Fruit fly (Drosophila melanogaster): ENCODE results near the gene CG10211.

The CG10211 gene

DNA sequence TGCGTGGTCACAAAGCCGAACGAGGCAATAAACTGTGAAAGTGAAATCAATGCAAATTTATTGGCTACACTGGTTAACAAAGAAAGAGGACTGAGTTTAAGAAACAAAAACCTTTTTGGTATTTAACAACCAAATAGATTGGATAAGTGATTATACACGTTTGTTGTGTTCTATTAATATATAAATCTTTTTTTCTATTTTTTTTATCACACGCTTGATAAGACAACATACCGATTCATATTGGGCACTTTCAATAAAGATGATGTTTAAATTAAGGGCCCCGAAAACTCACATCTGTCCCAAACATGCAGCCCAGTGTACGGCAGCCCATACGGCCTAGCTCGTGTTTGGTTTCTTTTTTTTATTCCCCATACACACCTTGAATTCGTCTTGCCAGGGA lies 24.2 kb upstream of the CG10211 start:
- TF ChIP-seq CG31627 (GFP tag; optimal IDR thresholded peaks at IDR 0.05), result no peak
- peak; percentile 4 for TF ChIP-seq fd59A (GFP tag; optimal IDR thresholded peaks at IDR 0.05)
- peak; percentile 12 to 48 for TF ChIP-seq ss (GFP tag; optimal IDR thresholded peaks at IDR 0.05)
- TF ChIP-seq CG10631 (GFP tag; optimal IDR thresholded peaks at IDR 0.05), result peak; percentile 15
- TF ChIP-seq dac (GFP tag; optimal IDR thresholded peaks at IDR 0.05), result peak; percentile 47
- TF ChIP-seq achi (GFP tag; optimal IDR thresholded peaks at IDR 0.05), result peak; percentile 58
- peak; percentile 34 for TF ChIP-seq CG3919 (GFP tag; optimal IDR thresholded peaks at IDR 0.05)
- no peak for TF ChIP-seq CG11902 (GFP tag; optimal IDR thresholded peaks at IDR 0.05)
- peak; percentile 79 for TF ChIP-seq CG8119 (GFP tag; IDR thresholded peaks at IDR 0.05)
- TF ChIP-seq CG3032 (tag; optimal IDR thresholded peaks at IDR 0.05), result peak; percentile 15
- TF ChIP-seq CG6163 (GFP tag; IDR thresholded peaks at IDR 0.05), result 0 out of 3 replicates have a peak, but pooled peaks have one; percentile 23
- TF ChIP-seq svp (GFP tag), result no peak
- TF ChIP-seq salr (GFP tag; optimal IDR thresholded peaks at IDR 0.05), result peak in 1 of 2 experiments; percentile 5
- peak; percentile 88 for TF ChIP-seq CG15336 (GFP tag; IDR thresholded peaks at IDR 0.05)
- no peak for TF ChIP-seq vri (GFP tag; optimal IDR thresholded peaks at IDR 0.05)
- TF ChIP-seq eg (GFP tag; IDR thresholded peaks at IDR 0.05), result peak; percentile 54; the same call in 2 of the 3 replicates
- peak; percentile 19 for TF ChIP-seq CG34406 (GFP tag; optimal IDR thresholded peaks at IDR 0.05)
- no peak for TF ChIP-seq CG16779 (tag; optimal IDR thresholded peaks at IDR 0.05)
- no peak for TF ChIP-seq Sox102F (GFP tag; optimal IDR thresholded peaks at IDR 0.05)
- no peak for TF ChIP-seq Blimp-1 (GFP tag; optimal IDR thresholded peaks at IDR 0.05)
- no peak for TF ChIP-seq CG11762 (GFP tag; optimal IDR thresholded peaks at IDR 0.05; ENCODE audit: insufficient read depth)
- peak; percentile 88 for TF ChIP-seq Eip78C (GFP tag)
- peak; percentile 55 for TF ChIP-seq Hr4 (GFP tag; optimal IDR thresholded peaks at IDR 0.05)
- TF ChIP-seq net (GFP tag; optimal IDR thresholded peaks at IDR 0.05), result peak; percentile 2
- TF ChIP-seq CG32006 (GFP tag; optimal IDR thresholded peaks at IDR 0.05), result peak; percentile 75
- TF ChIP-seq CG6276 (GFP tag; optimal IDR thresholded peaks at IDR 0.05), result peak; percentile 56
- TF ChIP-seq CG4318 (GFP tag; optimal IDR thresholded peaks at IDR 0.05), result peak; percentile 64

DNA sequence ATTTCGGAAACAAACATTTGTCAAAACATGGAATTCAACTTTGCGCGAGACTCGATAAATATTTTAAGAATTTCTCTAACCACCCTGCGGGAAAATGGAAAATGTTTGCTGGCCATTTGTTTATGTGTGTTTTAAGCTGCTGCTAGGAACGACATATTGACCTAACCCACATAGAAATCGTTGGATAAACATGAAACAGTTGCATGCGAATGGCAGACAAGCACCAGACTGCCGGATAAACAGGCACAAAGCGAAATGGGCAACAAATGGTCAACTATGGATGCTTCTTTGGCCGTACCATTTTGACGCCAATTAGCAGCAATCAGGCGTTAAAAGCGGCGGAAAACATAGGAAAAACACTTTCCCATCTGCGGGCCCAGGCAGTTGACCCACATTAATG lies 20.5 kb upstream of the CG10211 start:
- TF ChIP-seq Eip78C (GFP tag) (peak; percentile 26), CG3032 (tag; optimal IDR thresholded peaks at IDR 0.05) (no peak), CG10669 (GFP tag; optimal IDR thresholded peaks at IDR 0.05) (no peak), fkh (GFP tag; optimal IDR thresholded peaks at IDR 0.05) (peak; percentile 37), fd59A (GFP tag; optimal IDR thresholded peaks at IDR 0.05) (no peak), achi (GFP tag; optimal IDR thresholded peaks at IDR 0.05) (no peak)

DNA sequence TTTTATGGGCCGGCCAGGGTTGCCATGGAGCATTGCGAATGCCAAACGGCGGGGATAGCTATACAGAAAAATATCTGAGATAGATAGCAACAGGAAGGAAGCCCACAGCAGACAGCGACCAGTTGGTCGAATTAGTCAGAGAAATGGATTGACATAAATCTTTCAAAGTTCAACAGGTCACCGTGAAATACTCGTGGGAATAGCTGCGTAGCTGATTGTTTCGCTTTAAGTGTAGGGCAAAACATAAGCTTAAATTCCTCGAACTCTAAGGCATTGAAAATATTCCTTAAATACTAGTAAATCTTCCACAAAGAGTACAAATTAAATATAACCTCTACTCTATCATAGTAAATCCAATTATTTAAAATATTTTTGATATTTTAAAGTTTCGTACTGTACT lies 17.4 kb upstream of the CG10211 start:
- TF ChIP-seq ss (GFP tag; optimal IDR thresholded peaks at IDR 0.05) (no peak), Met (GFP tag; optimal IDR thresholded peaks at IDR 0.05) (no peak), CG9139 (GFP tag; optimal IDR thresholded peaks at IDR 0.05) (no peak), CG11762 (GFP tag; optimal IDR thresholded peaks at IDR 0.05; ENCODE audit: insufficient read depth) (no peak), topi (GFP tag; optimal IDR thresholded peaks at IDR 0.05) (no peak), CG3032 (tag; optimal IDR thresholded peaks at IDR 0.05) (no peak), svp (GFP tag) (peak; percentile 54), Eip78C (GFP tag) (peak; percentile 34), CG6808 (GFP tag; optimal IDR thresholded peaks at IDR 0.05) (no peak), Hr4 (GFP tag; optimal IDR thresholded peaks at IDR 0.05) (peak; percentile 25), CG8119 (GFP tag; IDR thresholded peaks at IDR 0.05) (no peak; the same call in 2 of the 3 replicates), spab (GFP tag; optimal IDR thresholded peaks at IDR 0.05) (no peak), CG10669 (GFP tag; optimal IDR thresholded peaks at IDR 0.05) (no peak), CG32006 (GFP tag; optimal IDR thresholded peaks at IDR 0.05) (peak; percentile 61), CG8632 (GFP tag; optimal IDR thresholded peaks at IDR 0.05) (no peak), cyc (GFP tag; optimal IDR thresholded peaks at IDR 0.05) (no peak), pdm3 (GFP tag; optimal IDR thresholded peaks at IDR 0.05) (no peak)

Data from whole organism, prepupa.